Worm (Caenorhabditis elegans) whole organism, late embryonic: ENCODE data around the gene hosl-1.
A peak's percentile ranks its signal among the peaks of the same experiment; 100 is the strongest.
"Not testable (repeated sequence)": the region's sequence is repeated elsewhere in the genome, so short reads cannot be mapped to it uniquely, and the experiment has no call there.

Experiments
- ceh-18 ChIP-seq: sonication (generic microtip); optimal IDR thresholded peaks from 2 replicates; lab custom pipeline; 2016; ENCODE audit warnings: missing genetic modification characterization, missing compliant biosample characterization
- ceh-48 ChIP-seq: sonication (generic microtip); optimal IDR thresholded peaks from 2 replicates; lab custom pipeline; 2016; ENCODE audit warnings: missing genetic modification characterization, inconsistent platforms, missing compliant biosample characterization
- fax-1 ChIP-seq: sonication (generic microtip); optimal IDR thresholded peaks from 2 replicates; lab custom pipeline; 2016; ENCODE audit warnings: missing genotype, missing genetic modification characterization, missing compliant biosample characterization
- fkh-10 ChIP-seq: fragments of 150-350 bp; optimal IDR thresholded peaks from 2 replicates; lab custom pipeline; 2014; ENCODE audit warnings: missing biosample characterization, missing genetic modification reagents, missing genetic modification characterization
- pat-9 ChIP-seq: fragments of 200-800 bp; sonication (Bioruptor generic); optimal IDR thresholded peaks from 2 replicates; lab custom pipeline; 2018; ENCODE audit warnings: mild to moderate bottlenecking, missing genetic modification characterization, moderate library complexity, missing compliant biosample characterization
- tbx-7 ChIP-seq: sonication (generic microtip); optimal IDR thresholded peaks from 2 replicates; lab custom pipeline; 2016; ENCODE audit warnings: missing genotype, missing genetic modification characterization, missing compliant biosample characterization

DNA sequence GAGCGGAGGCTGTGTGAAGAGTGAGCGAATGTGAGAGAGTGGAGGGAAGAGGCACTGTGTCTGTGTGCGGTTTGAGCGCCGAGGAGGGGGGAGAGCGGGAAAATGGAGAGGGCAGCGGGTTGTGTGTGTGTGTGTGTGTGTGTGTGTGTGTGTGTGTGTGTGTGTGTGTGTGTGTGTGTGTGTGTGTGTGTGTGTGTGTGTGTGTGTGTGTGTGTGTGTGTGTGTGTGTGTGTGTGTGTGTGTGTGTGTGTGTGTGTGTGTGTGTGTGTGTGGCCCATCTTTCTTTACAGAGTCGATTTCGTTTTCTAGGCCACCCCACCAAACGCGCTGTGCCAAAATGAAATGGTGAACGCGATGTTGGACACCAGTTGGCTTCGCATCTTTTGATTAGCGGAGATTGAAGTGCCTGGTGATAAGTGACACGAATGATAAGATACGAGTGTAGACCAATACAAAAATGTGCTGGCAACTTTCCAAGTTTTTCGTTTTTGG is 30.5 kb upstream of the hosl-1 start:
- TF ChIP-seq ceh-18 (tag; lab: Kevin White, UChicago) = peak; percentile 86
- TF ChIP-seq tbx-7 (tag; lab: Kevin White, UChicago); fax-1 (tag; lab: Kevin White, UChicago); fkh-10 (GFP tag; lab: Kevin White, UChicago): not testable (repeated sequence)
- peak; percentile 86 for TF ChIP-seq pat-9 (tag; lab: Kevin White, UChicago)
- peak; percentile 32 for TF ChIP-seq ceh-48 (tag; lab: Kevin White, UChicago)
